Worm (Caenorhabditis elegans): Measurements from ENCODE around the gene tsp-16.

- no peak for TF ChIP-seq tbx-11 (GFP tag; IDR thresholded peaks at IDR 0.05)
- TF ChIP-seq pes-1 (GFP tag; IDR thresholded peaks at IDR 0.05), result no peak
- TF ChIP-seq scrt-1 (GFP tag; IDR thresholded peaks at IDR 0.05), result no peak
- no peak for TF ChIP-seq hmg-4 (GFP tag; optimal IDR thresholded peaks at IDR 0.05)
- TF ChIP-seq ama-1 (optimal IDR thresholded peaks at IDR 0.05), result no peak
- no peak for TF ChIP-seq tra-4 (tag; optimal IDR thresholded peaks at IDR 0.05)
- no peak for TF ChIP-seq flt-1 (GFP tag; IDR thresholded peaks at IDR 0.05)
- no peak for TF ChIP-seq F13C5.2 (tag; optimal IDR thresholded peaks at IDR 0.05)
- no peak for TF ChIP-seq ets-7 (tag; optimal IDR thresholded peaks at IDR 0.05)
These were observed 41.6 kb upstream of the tsp-16 start for ce11 chrX:7037998-7038397.
